Worm (Caenorhabditis elegans) whole organism, late embryonic: ENCODE measurements around the gene K04C2.8.

Source experiments
- T23F11.4 ChIP-seq: fragments of 200-800 bp; sonication (Bioruptor generic); optimal IDR thresholded peaks from 2 replicates; lab custom pipeline; 2018; ENCODE audit warnings: mild to moderate bottlenecking, missing genetic modification characterization, missing compliant biosample characterization
- ama-1 ChIP-seq: fragments of 150-350 bp; optimal IDR thresholded peaks from 2 replicates; lab custom pipeline; 2014
- ceh-9 ChIP-seq: sonication (generic microtip); optimal IDR thresholded peaks from 2 replicates; lab custom pipeline; 2016; ENCODE audit warnings: mild to moderate bottlenecking, missing genetic modification characterization, inconsistent platforms, missing compliant biosample characterization
- ets-4 ChIP-seq: sonication (generic microtip); optimal IDR thresholded peaks from 2 replicates; lab custom pipeline; 2016; ENCODE audit warnings: missing genetic modification characterization, missing compliant biosample characterization
- fkh-10 ChIP-seq: fragments of 150-350 bp; optimal IDR thresholded peaks from 2 replicates; lab custom pipeline; 2014; ENCODE audit warnings: missing biosample characterization, missing genetic modification reagents, missing genetic modification characterization
- pha-2 ChIP-seq: sonication (generic microtip); optimal IDR thresholded peaks from 2 replicates; lab custom pipeline; 2017; ENCODE audit warnings: mild to moderate bottlenecking, missing genetic modification characterization, missing compliant biosample characterization
- pha-4 ChIP-seq: fragments of 150-350 bp; optimal IDR thresholded peaks from 2 replicates; lab custom pipeline; 2018; ENCODE audit warnings: missing biosample characterization, missing genetic modification reagents, missing genetic modification characterization
- pqm-1 ChIP-seq: sonication (generic microtip); optimal IDR thresholded peaks from 2 replicates; lab custom pipeline; 2016; ENCODE audit warnings: missing genetic modification characterization, missing compliant biosample characterization
- sox-2 ChIP-seq: fragments of 200-800 bp; sonication (Bioruptor generic); IDR thresholded peaks from 2 replicates; pipeline ENCODE4 v1.3.6; 2022; ENCODE audit warnings: missing genetic modification reagents, missing genetic modification characterization, missing compliant biosample characterization
- unc-86 ChIP-seq: sonication (generic microtip); optimal IDR thresholded peaks from 2 replicates; lab custom pipeline; 2016; ENCODE audit warnings: missing genetic modification characterization, missing compliant biosample characterization
- ztf-16 ChIP-seq: sonication (generic microtip); optimal IDR thresholded peaks from 2 replicates; lab custom pipeline; 2017; ENCODE audit warnings: missing genetic modification characterization, missing compliant biosample characterization

ce11 chrIII:6900609-6901008 is 30.5 kb downstream of the K04C2.8 start:
- TF ChIP-seq ztf-16 (tag; lab: Kevin White, UChicago) (no peak), fkh-10 (no peak), ama-1 (no peak), ets-4 (no peak), T23F11.4 (no peak), sox-2 (no peak), unc-86 (tag; lab: Kevin White, UChicago) (no peak), ceh-9 (tag; lab: Kevin White, UChicago) (no peak), pqm-1 (tag; lab: Kevin White, UChicago) (no peak), pha-4 (tag; lab: Kevin White, UChicago) (no peak), pha-2 (tag; lab: Kevin White, UChicago) (no peak)
